Fruit fly (Drosophila melanogaster) S2 (cell line): ENCODE results near the gene Sgt1.

Experiments used
- CG8478 ChIP-seq: fragments of >200 bp; optimal IDR thresholded peaks from 2 replicates; lab custom pipeline; 2018
- CTCF ChIP-seq, 2 experiments: fragments of >200 bp; optimal IDR thresholded peaks; 2 replicates each; lab custom pipeline; 2018

DNA sequence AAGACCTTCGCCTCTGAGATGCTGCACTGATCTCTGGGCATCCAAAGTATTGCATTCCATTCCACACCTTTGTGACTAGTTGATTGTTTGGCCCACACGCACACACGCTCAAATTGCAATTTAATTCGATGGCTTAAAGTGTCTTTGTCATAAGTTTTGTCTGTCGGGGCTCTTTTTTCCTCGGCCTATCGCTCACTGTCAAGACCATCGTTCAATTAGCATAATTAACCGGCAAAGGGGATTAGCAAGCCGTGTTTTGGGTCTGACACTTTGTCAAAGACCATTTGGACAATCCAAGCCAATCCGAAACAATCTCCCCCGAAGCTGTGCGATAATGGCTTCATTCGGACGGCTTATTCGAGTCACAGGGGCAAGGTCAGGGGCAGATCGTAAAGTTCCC lies 50.7 kb downstream of the Sgt1 start:
- TF ChIP-seq CG8478 (lab: Kevin White, UChicago), result no peak
- no peak for TF ChIP-seq CTCF (optimal IDR thresholded peaks at IDR 0.05; lab: Kevin White, UChicago)
